Worm (Caenorhabditis elegans): ENCODE measurements around the gene B0334.20.

Gene B0334.20

DNA sequence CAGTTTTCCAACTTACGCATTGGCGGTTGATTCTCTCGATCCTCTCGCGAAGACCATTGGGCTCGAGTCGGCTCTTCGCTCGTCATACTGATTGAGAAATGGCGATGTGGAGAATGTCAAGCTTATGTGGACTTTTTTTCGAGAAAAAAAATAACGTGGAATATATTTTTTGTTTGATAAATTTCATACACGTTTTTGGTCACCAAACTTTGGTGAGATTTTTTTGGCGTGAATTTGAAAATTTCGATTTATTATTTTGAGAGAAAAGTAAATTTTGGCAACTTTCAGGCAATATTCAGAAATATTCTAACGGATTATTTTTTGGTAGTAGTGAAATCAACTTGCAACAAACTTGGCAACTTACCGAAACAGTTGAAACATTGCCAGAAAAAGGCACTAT is 21.2 kb downstream of the B0334.20 start, which contains the start of gene W02B12.12:
Gene W02B12.12, minus strand, starts transcription at position 101 of the 400 bp plus-strand sequence.
- no peak for TF ChIP-seq nhr-11 (tag; optimal IDR thresholded peaks at IDR 0.05)
- no peak for TF ChIP-seq nhr-129 (tag; optimal IDR thresholded peaks at IDR 0.05)
- TF ChIP-seq lin-39 (tag; optimal IDR thresholded peaks at IDR 0.05), result no peak
- no peak for TF ChIP-seq nhr-237 (tag; optimal IDR thresholded peaks at IDR 0.05)
- no peak for TF ChIP-seq elt-3 (tag; optimal IDR thresholded peaks at IDR 0.05)
- TF ChIP-seq unc-62 (GFP tag; optimal IDR thresholded peaks at IDR 0.05), result no peak
- TF ChIP-seq nhr-23 (tag; optimal IDR thresholded peaks at IDR 0.05), result no peak
- no peak for TF ChIP-seq zag-1 (tag; optimal IDR thresholded peaks at IDR 0.05)
- TF ChIP-seq egl-27 (tag; optimal IDR thresholded peaks at IDR 0.05), result no peak
- no peak for TF ChIP-seq ztf-4 (tag; optimal IDR thresholded peaks at IDR 0.05)
- TF ChIP-seq ztf-1 (GFP tag; conservative IDR thresholded peaks at IDR 0.05), result no peak
- no peak for TF ChIP-seq ama-1 (optimal IDR thresholded peaks at IDR 0.05)
- TF ChIP-seq nhr-77 (tag; optimal IDR thresholded peaks at IDR 0.05), result no peak

DNA sequence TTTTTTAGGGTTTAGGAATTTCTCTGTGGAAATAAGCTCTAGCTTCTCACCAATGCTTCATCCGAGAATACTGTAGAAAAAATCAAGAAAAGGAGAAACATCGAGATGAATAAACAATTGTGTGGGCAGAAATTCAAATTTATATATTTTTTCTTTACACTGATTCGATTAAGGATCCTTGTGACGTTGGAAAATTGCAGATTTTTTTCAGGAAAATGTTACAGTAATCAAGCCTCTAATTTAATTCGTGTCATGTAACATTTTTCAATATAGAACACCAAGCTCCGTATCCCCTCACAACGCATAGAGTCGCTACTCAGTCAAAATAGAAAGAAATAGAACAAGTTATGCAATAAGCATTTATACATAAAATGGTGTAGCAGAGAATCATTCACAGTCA is 23.8 kb downstream of the B0334.20 start, which contains the start of gene W02B12.16:
Gene W02B12.16, minus strand, starts transcription at position 101 of the 400 bp plus-strand sequence.
- TF ChIP-seq nhr-129 (tag; optimal IDR thresholded peaks at IDR 0.05) (no peak), unc-55 (GFP tag; optimal IDR thresholded peaks at IDR 0.05) (no peak), ZK546.5 (tag; optimal IDR thresholded peaks at IDR 0.05) (no peak)

DNA sequence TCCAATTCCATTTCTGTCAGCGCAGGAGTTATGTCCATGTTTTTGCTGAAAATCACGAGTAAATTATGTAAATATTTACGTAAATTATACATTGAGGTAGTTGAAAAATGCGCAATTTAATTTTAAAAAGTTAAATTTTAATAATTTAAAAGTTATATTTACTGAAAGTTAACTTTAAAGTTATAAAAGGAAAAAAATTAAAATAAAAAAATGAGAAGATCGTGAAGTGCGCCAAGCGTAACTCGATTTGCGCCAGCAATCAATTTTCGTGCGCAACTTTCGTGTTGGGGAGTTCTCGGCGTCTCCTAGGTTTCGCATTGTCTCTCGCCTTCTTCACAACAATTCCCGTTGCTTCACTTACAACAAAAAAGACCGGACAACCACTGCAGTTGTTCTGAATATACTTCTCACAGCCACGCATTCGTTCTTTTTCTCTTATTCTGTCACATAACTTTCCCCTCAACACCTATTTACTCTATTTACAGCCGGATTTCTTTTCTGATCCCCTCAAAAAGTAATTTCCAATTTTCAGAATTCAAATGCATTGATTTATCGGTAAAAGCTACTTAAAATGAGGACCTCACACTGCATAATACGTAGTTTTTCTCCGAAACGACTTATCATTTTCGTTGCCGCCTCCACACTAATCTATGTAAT is 26.6 kb downstream of the B0334.20 start, which contains the start of the genes metl-1 and W02B12.11:
Gene metl-1, minus strand, starts transcription at position 51 of the 657 bp plus-strand sequence.
Gene W02B12.11, plus strand, starts transcription at position 337 of the 657 bp plus-strand sequence.
- TF ChIP-seq skn-1 (tag; optimal IDR thresholded peaks at IDR 0.05) (no peak), lin-13 (GFP tag; optimal IDR thresholded peaks at IDR 0.05) (peak; percentile 85), ztf-1 (GFP tag; conservative IDR thresholded peaks at IDR 0.05) (no peak), nhr-10 (tag; optimal IDR thresholded peaks at IDR 0.05) (no peak), aly-2 (tag; optimal IDR thresholded peaks at IDR 0.05) (no peak), nhr-12 (tag; optimal IDR thresholded peaks at IDR 0.05) (no peak), elt-1 (tag; optimal IDR thresholded peaks at IDR 0.05) (no peak), F13H6.1 (tag; optimal IDR thresholded peaks at IDR 0.05) (peak; percentile 89), nhr-25 (tag; optimal IDR thresholded peaks at IDR 0.05) (peak; percentile 87), nhr-129 (tag; optimal IDR thresholded peaks at IDR 0.05) (peak; percentile 62), peb-1 (tag; optimal IDR thresholded peaks at IDR 0.05) (no peak), zag-1 (tag; optimal IDR thresholded peaks at IDR 0.05) (no peak), ztf-4 (tag; optimal IDR thresholded peaks at IDR 0.05) (peak; percentile 79), unc-55 (GFP tag; optimal IDR thresholded peaks at IDR 0.05) (peak; percentile 87), sma-9 (GFP tag; optimal IDR thresholded peaks at IDR 0.05) (peak; percentile 90), sma-9 (tag; optimal IDR thresholded peaks at IDR 0.05) (no peak), ceh-16 (tag; optimal IDR thresholded peaks at IDR 0.05) (peak; percentile 21), ztf-11 (tag; optimal IDR thresholded peaks at IDR 0.05) (no peak), ceh-82 (tag; optimal IDR thresholded peaks at IDR 0.05) (no peak), snpc-4 (tag; optimal IDR thresholded peaks at IDR 0.05) (peak; percentile 77), nhr-237 (tag; optimal IDR thresholded peaks at IDR 0.05) (no peak), mbf-1 (tag; optimal IDR thresholded peaks at IDR 0.05) (no peak), Y55F3AM.14 (GFP tag; optimal IDR thresholded peaks at IDR 0.05) (peak; percentile 29), blmp-1 (tag; optimal IDR thresholded peaks at IDR 0.05; ENCODE audit: insufficient read depth) (peak; percentile 68), sem-4 (tag; optimal IDR thresholded peaks at IDR 0.05) (peak; percentile 88), sma-3 (GFP tag; optimal IDR thresholded peaks at IDR 0.05) (peak; percentile 77), dmd-4 (tag; optimal IDR thresholded peaks at IDR 0.05) (no peak), nhr-21 (tag; optimal IDR thresholded peaks at IDR 0.05) (peak; percentile 82), alr-1 (tag; optimal IDR thresholded peaks at IDR 0.05) (no peak), ZK546.5 (tag; optimal IDR thresholded peaks at IDR 0.05) (no peak), nhr-23 (tag; optimal IDR thresholded peaks at IDR 0.05) (no peak), lin-39 (tag; optimal IDR thresholded peaks at IDR 0.05) (no peak), mdl-1 (tag; optimal IDR thresholded peaks at IDR 0.05) (no peak), C34F6.9 (tag; optimal IDR thresholded peaks at IDR 0.05) (peak; percentile 90), nhr-77 (tag; optimal IDR thresholded peaks at IDR 0.05) (no peak), egl-27 (tag; optimal IDR thresholded peaks at IDR 0.05) (peak; percentile 32), crh-2 (tag; optimal IDR thresholded peaks at IDR 0.05) (peak; percentile 83), unc-62 (GFP tag; optimal IDR thresholded peaks at IDR 0.05) (no peak), fos-1 (tag; optimal IDR thresholded peaks at IDR 0.05) (peak; percentile 50), gmeb-1 (tag; optimal IDR thresholded peaks at IDR 0.05) (peak; percentile 87), ama-1 (optimal IDR thresholded peaks at IDR 0.05) (peak; percentile 14), elt-3 (tag; optimal IDR thresholded peaks at IDR 0.05) (no peak), lin-11 (tag; optimal IDR thresholded peaks at IDR 0.05) (peak; percentile 79), unc-39 (tag; optimal IDR thresholded peaks at IDR 0.05) (no peak), nhr-11 (tag; optimal IDR thresholded peaks at IDR 0.05) (no peak), mab-5 (tag; optimal IDR thresholded peaks at IDR 0.05) (peak; percentile 68), nhr-6 (tag; optimal IDR thresholded peaks at IDR 0.05) (peak; percentile 38), R02D3.7 (tag; optimal IDR thresholded peaks at IDR 0.05) (peak; percentile 53)

Measured in whole organism, L2 larva.